Worm (Caenorhabditis elegans): ENCODE measurements around the gene npp-19.

- TF ChIP-seq him-1 (tag; optimal IDR thresholded peaks at IDR 0.05) (no peak), dao-5 (tag; optimal IDR thresholded peaks at IDR 0.05) (no peak)
Measured at ce11 chrII:10753694-10754093, 44.6 kb downstream of the npp-19 start.
